Worm (Caenorhabditis elegans) whole organism, L3 larva: ENCODE results near the gene K08E5.1.

Experiments used
- ZK546.5 ChIP-seq: sonication (generic microtip); optimal IDR thresholded peaks from 2 replicates; lab custom pipeline; 2017; ENCODE audit warnings: missing biosample characterization, missing genetic modification characterization
- aly-2 ChIP-seq: fragments of 150-350 bp; optimal IDR thresholded peaks from 2 replicates; lab custom pipeline; 2014; ENCODE audit warnings: missing biosample characterization, missing genetic modification characterization
- ceh-16 ChIP-seq: sonication (generic microtip); optimal IDR thresholded peaks from 2 replicates; lab custom pipeline; 2017; ENCODE audit warnings: missing biosample characterization, missing genetic modification characterization
- ceh-82 ChIP-seq: fragments of 150-350 bp; optimal IDR thresholded peaks from 2 replicates; lab custom pipeline; 2014; ENCODE audit warnings: missing biosample characterization, missing genetic modification characterization
- daf-12 ChIP-seq: fragments of 150-350 bp; optimal IDR thresholded peaks from 2 replicates; lab custom pipeline; 2014; ENCODE audit warnings: missing biosample characterization, missing genetic modification reagents, missing genetic modification characterization
- egl-5 ChIP-seq: fragments of 150-350 bp; optimal IDR thresholded peaks from 2 replicates; lab custom pipeline; 2017; ENCODE audit warnings: missing biosample characterization, missing genetic modification reagents, missing genetic modification characterization, inconsistent platforms
- elt-1 ChIP-seq: fragments of 150-350 bp; optimal IDR thresholded peaks from 2 replicates; lab custom pipeline; 2014; ENCODE audit warnings: missing biosample characterization, missing genetic modification characterization
- elt-2 ChIP-seq: sonication (generic microtip); optimal IDR thresholded peaks from 2 replicates; lab custom pipeline; 2016; ENCODE audit warnings: missing genetic modification reagents, mild to moderate bottlenecking, missing genetic modification characterization, missing compliant biosample characterization
- elt-3 ChIP-seq, 3 experiments: fragments of 150-350 bp in 1 of 3; sonication (generic microtip) in 2 of 3; optimal IDR thresholded peaks; 2 replicates in 2 of 3; 4 replicates in 1 of 3; lab custom pipeline; 2014 to 2017; ENCODE audit warnings: missing biosample characterization in 3 of 3, missing genetic modification characterization in 3 of 3
- eor-1 ChIP-seq, 2 experiments: fragments of 150-350 bp; optimal IDR thresholded peaks; 2 replicates each; lab custom pipeline; 2014 to 2018; ENCODE audit warnings: missing biosample characterization in 2 of 2, missing genetic modification characterization in 2 of 2
- fkh-10 ChIP-seq: sonication (generic microtip); optimal IDR thresholded peaks from 2 replicates; lab custom pipeline; 2017; ENCODE audit warnings: missing biosample characterization, missing genetic modification reagents, missing genetic modification characterization
- fkh-2 ChIP-seq: fragments of 150-350 bp; optimal IDR thresholded peaks from 2 replicates; lab custom pipeline; 2014; ENCODE audit warnings: missing biosample characterization, missing genetic modification reagents, missing genetic modification characterization
- fos-1 ChIP-seq: fragments of 150-350 bp; optimal IDR thresholded peaks from 2 replicates; lab custom pipeline; 2014; ENCODE audit warnings: missing biosample characterization, missing genetic modification characterization
- jun-1 ChIP-seq: fragments of 150-350 bp; optimal IDR thresholded peaks from 2 replicates; lab custom pipeline; 2014; ENCODE audit warnings: missing biosample characterization, missing genetic modification reagents, missing genetic modification characterization
- lin-15B ChIP-seq: fragments of 150-350 bp; optimal IDR thresholded peaks from 2 replicates; lab custom pipeline; 2014; ENCODE audit warnings: missing biosample characterization, missing genetic modification characterization
- lin-39 ChIP-seq: fragments of 150-350 bp; optimal IDR thresholded peaks from 2 replicates; lab custom pipeline; 2018; ENCODE audit warnings: missing biosample characterization, missing genetic modification reagents, missing genetic modification characterization
- lsy-12 ChIP-seq: sonication (generic microtip); optimal IDR thresholded peaks from 2 replicates; lab custom pipeline; 2016; ENCODE audit warnings: mild to moderate bottlenecking, missing genetic modification characterization, missing compliant biosample characterization
- mml-1 ChIP-seq: fragments of 150-350 bp; sonication (generic microtip); optimal IDR thresholded peaks from 3 replicates; lab custom pipeline; 2014; ENCODE audit warnings: missing biosample characterization, missing genetic modification characterization
- nfya-1 ChIP-seq: sonication (generic microtip); optimal IDR thresholded peaks from 2 replicates; lab custom pipeline; 2017; ENCODE audit warnings: missing genetic modification characterization, mild to moderate bottlenecking, missing compliant biosample characterization, antibody characterized with exemption, moderate library complexity; ENCODE audit not compliant: insufficient read depth
- nhr-11 ChIP-seq: fragments of 150-350 bp; optimal IDR thresholded peaks from 2 replicates; lab custom pipeline; 2014; ENCODE audit warnings: missing biosample characterization, missing genetic modification characterization
- nhr-23 ChIP-seq: fragments of 150-350 bp; optimal IDR thresholded peaks from 2 replicates; lab custom pipeline; 2014; ENCODE audit warnings: missing biosample characterization, missing genetic modification reagents, missing genetic modification characterization
- nhr-237 ChIP-seq: fragments of 150-350 bp; optimal IDR thresholded peaks from 2 replicates; lab custom pipeline; 2014; ENCODE audit warnings: missing biosample characterization, missing genetic modification characterization
- nhr-25 ChIP-seq: sonication (generic microtip); optimal IDR thresholded peaks from 2 replicates; lab custom pipeline; 2017; ENCODE audit warnings: missing biosample characterization, missing genetic modification characterization
- nhr-28 ChIP-seq: fragments of 150-350 bp; optimal IDR thresholded peaks from 2 replicates; lab custom pipeline; 2014; ENCODE audit warnings: missing biosample characterization, missing genetic modification characterization
- nhr-43 ChIP-seq: sonication (generic microtip); optimal IDR thresholded peaks from 2 replicates; lab custom pipeline; 2016; ENCODE audit warnings: mild to moderate bottlenecking, missing genetic modification characterization, missing compliant biosample characterization; ENCODE audit not compliant: poor library complexity, severe bottlenecking
- nhr-67 ChIP-seq: fragments of 150-350 bp; optimal IDR thresholded peaks from 2 replicates; lab custom pipeline; 2014; ENCODE audit warnings: missing biosample characterization, missing genetic modification characterization
- nhr-76 ChIP-seq: fragments of 150-350 bp; sonication (generic microtip); optimal IDR thresholded peaks from 5 replicates; lab custom pipeline; 2014; ENCODE audit warnings: missing biosample characterization, missing genetic modification characterization
- nhr-77 ChIP-seq: fragments of 150-350 bp; optimal IDR thresholded peaks from 2 replicates; lab custom pipeline; 2014; ENCODE audit warnings: missing biosample characterization, missing genetic modification characterization
- pha-4 ChIP-seq: fragments of 150-350 bp; optimal IDR thresholded peaks from 2 replicates; lab custom pipeline; 2014; ENCODE audit warnings: missing biosample characterization, missing genetic modification reagents, missing genetic modification characterization
- skn-1 ChIP-seq: fragments of 150-350 bp; optimal IDR thresholded peaks from 2 replicates; lab custom pipeline; 2014; ENCODE audit warnings: missing biosample characterization, missing genetic modification characterization
- tbx-2 ChIP-seq: sonication (generic microtip); optimal IDR thresholded peaks from 2 replicates; lab custom pipeline; 2016; ENCODE audit warnings: mild to moderate bottlenecking, missing genetic modification characterization, missing compliant biosample characterization
- unc-39 ChIP-seq: sonication (generic microtip); optimal IDR thresholded peaks from 4 replicates; lab custom pipeline; 2017; ENCODE audit warnings: missing biosample characterization, missing genetic modification characterization
- unc-62 ChIP-seq: fragments of 150-350 bp; sonication (generic microtip); optimal IDR thresholded peaks from 4 replicates; lab custom pipeline; 2014; ENCODE audit warnings: missing biosample characterization, missing genetic modification reagents, missing genetic modification characterization
- zag-1 ChIP-seq: fragments of 150-350 bp; optimal IDR thresholded peaks from 2 replicates; lab custom pipeline; 2014; ENCODE audit warnings: missing biosample characterization, missing genetic modification characterization
- ztf-11 ChIP-seq: fragments of 150-350 bp; optimal IDR thresholded peaks from 2 replicates; lab custom pipeline; 2014; ENCODE audit warnings: missing biosample characterization, missing genetic modification characterization
- ztf-4 ChIP-seq: fragments of 150-350 bp; optimal IDR thresholded peaks from 2 replicates; lab custom pipeline; 2014; ENCODE audit warnings: missing biosample characterization, missing genetic modification characterization

K08E5.1 gene

DNA sequence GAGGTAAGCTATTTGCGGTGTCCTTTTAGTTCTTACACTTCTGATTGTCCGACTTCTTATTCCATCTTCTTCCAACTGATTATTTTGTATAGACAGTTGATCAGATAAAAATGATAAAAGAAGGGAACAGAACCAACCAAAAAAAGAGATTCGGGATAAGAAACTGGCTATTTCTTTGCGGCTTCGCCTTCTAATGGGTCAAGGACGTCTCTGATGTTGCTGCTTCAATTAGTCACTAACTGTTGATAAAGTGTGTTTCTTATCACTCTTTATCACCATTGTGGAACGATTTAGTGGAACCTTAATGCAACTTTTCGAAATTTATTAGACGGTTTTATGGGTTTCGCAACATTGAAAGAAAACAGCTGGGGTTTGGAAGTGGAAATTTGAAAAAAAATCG, 23.7 kb upstream of the K08E5.1 start:
- TF ChIP-seq lin-15B, result no peak
- TF ChIP-seq skn-1 (tag; lab: Kevin White, UChicago), result no peak
- no peak for TF ChIP-seq ztf-4 (tag; lab: Kevin White, UChicago)
- TF ChIP-seq nhr-23 (tag; lab: Kevin White, UChicago), result peak; percentile 81
- TF ChIP-seq unc-62 (GFP tag; lab: Kevin White, UChicago), result no peak
- TF ChIP-seq ceh-16 (tag; lab: Kevin White, UChicago), result no peak
- no peak for TF ChIP-seq elt-1 (tag; lab: Kevin White, UChicago)
- no peak for TF ChIP-seq nhr-43 (tag; lab: Kevin White, UChicago)
- TF ChIP-seq elt-3 (tag; optimal IDR thresholded peaks at IDR 0.05; lab: Kevin White, UChicago), result peak in 2 of 3 experiments; percentile 56 to 95
- TF ChIP-seq lsy-12 (tag; lab: Kevin White, UChicago), result no peak
- no peak for TF ChIP-seq egl-5 (tag; lab: Kevin White, UChicago)
- TF ChIP-seq nhr-11 (tag; lab: Kevin White, UChicago), result no peak
- no peak for TF ChIP-seq nhr-67
- no peak for TF ChIP-seq unc-39 (tag; lab: Kevin White, UChicago)
- no peak for TF ChIP-seq ztf-11 (tag; lab: Kevin White, UChicago)
- TF ChIP-seq ZK546.5, result no peak
- no peak for TF ChIP-seq eor-1 (tag; optimal IDR thresholded peaks at IDR 0.05; lab: Kevin White, UChicago)
- TF ChIP-seq ceh-82 (tag; lab: Kevin White, UChicago), result no peak
- TF ChIP-seq lin-39 (tag; lab: Kevin White, UChicago), result no peak
- TF ChIP-seq fkh-2, result no peak
- no peak for TF ChIP-seq zag-1 (tag; lab: Kevin White, UChicago)
- no peak for TF ChIP-seq fkh-10 (GFP tag; lab: Kevin White, UChicago)
- TF ChIP-seq nhr-25, result peak; percentile 66

DNA sequence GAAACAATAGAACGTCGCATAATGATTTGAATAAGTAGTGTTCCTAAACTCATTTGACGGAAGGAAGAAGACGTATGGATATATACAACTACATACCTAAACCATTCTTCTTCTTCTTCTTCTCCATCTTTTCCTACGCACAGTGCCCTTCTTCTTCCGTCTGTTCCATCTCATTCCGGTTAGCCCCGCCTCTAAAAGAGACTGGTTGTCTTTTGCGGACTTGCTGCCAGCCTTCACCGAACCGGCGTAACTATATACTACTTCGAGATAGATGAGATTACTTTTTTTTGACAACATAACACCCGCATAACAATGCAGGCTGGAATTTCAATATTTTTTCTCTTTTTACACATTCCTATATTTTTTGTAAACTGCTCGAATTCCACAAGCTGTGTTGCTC, 13.8 kb upstream of the K08E5.1 start, which contains the start of the genes K08E5.5 and mua-3:
K08E5.5 (minus strand) TSS at position 101 of the 400 bp plus-strand sequence.
mua-3 (plus strand) TSS at position 313 of the 400 bp plus-strand sequence.
- TF ChIP-seq jun-1 (tag; lab: Kevin White, UChicago) (no peak), lin-39 (tag; lab: Kevin White, UChicago) (no peak), nhr-11 (tag; lab: Kevin White, UChicago) (no peak), nhr-76 (tag; lab: Kevin White, UChicago) (no peak), egl-5 (tag; lab: Kevin White, UChicago) (no peak), fkh-10 (GFP tag; lab: Kevin White, UChicago) (no peak), nhr-23 (tag; lab: Kevin White, UChicago) (no peak), nhr-43 (tag; lab: Kevin White, UChicago) (no peak), nhr-25 (no peak), aly-2 (tag; lab: Kevin White, UChicago) (no peak), eor-1 (tag; optimal IDR thresholded peaks at IDR 0.05; lab: Kevin White, UChicago) (no peak), elt-1 (tag; lab: Kevin White, UChicago) (no peak), fos-1 (tag; lab: Kevin White, UChicago) (no peak), lsy-12 (tag; lab: Kevin White, UChicago) (no peak), nhr-77 (no peak), mml-1 (tag; lab: Kevin White, UChicago) (no peak), nhr-67 (no peak), unc-39 (tag; lab: Kevin White, UChicago) (no peak), tbx-2 (no peak)
- TF ChIP-seq, all 47 proteins: peak for 0

DNA sequence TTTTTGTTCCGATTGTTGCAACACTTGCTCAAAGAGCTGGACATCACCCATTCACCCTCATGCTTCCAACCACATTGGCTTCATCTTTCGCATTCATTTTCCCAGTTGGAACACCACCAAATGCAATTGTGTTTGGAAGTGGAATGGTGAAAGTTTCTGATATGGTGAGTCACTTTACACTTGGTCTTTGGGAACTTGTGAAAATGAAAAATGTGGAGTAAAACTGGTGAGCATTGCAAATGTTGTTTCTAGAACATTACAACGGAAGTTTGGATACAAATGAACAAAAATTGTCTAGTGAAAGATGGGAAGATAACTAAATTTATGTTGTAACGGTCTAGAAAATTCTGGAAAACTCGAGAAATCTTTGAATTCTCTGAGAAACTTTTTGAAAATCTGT, 9.7 kb upstream of the K08E5.1 start:
- TF ChIP-seq nhr-77, result no peak
- TF ChIP-seq fkh-10 (GFP tag; lab: Kevin White, UChicago), result no peak
- TF ChIP-seq eor-1 (tag; optimal IDR thresholded peaks at IDR 0.05; lab: Kevin White, UChicago), result no peak
- no peak for TF ChIP-seq nhr-237 (tag; lab: Kevin White, UChicago)

DNA sequence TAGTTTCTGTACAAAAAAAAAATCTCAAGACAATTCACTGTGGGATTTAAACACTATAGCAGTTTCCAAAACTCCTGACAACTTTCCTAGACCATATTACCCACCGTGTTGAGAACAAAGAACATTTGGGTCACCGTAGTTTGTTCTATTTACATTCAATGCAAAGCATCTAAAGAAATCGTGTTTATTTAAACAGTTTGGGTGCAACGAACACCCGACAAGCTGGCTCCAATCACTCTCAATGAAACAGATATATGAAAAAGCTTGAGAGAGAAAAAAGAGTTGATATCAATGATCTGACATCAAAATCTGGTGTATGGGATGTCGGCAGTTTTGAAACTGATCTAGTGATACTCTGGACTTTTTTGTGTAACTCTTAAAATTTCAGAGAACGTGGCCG, 8.4 kb upstream of the K08E5.1 start:
- TF ChIP-seq elt-2 (tag; lab: Kevin White, UChicago) (no peak), lsy-12 (tag; lab: Kevin White, UChicago) (no peak), skn-1 (tag; lab: Kevin White, UChicago) (no peak), nhr-28 (no peak), daf-12 (tag; lab: Kevin White, UChicago) (no peak), nfya-1 (tag; lab: Kevin White, UChicago) (peak; percentile 28), pha-4 (tag; lab: Kevin White, UChicago) (peak; percentile 93), tbx-2 (no peak), mml-1 (tag; lab: Kevin White, UChicago) (no peak), lin-15B (no peak), fkh-10 (GFP tag; lab: Kevin White, UChicago) (no peak)
